Worm (Caenorhabditis elegans): ENCODE results near the gene imp-2.

DNA sequence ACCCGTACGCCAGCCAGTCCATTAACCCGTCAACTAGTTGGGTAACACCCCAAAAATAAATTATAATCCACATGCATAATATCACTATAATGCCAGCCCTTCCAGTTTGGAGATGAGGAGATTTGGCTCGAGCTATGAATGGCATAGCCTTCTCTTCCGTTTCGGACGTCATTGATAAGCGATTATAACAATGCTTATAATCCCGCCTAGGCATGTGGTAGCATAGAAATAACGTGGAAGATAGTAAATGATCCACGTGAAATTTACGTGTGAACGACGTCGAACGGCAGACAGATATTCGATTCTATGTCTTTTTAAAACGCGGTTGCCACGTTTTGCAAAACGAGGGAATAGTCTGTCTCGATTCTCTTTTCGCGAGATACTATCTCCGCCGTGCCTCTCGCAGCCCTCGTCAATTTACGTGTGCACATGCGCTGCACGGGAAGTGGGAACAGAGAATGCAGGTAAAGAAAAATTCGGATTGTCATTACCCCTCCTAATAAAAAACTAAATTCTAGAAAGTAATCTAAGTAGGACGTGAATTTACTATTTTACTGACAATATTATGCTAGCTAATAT is 30.2 kb upstream of the imp-2 start:
- TF ChIP-seq tab-1 (GFP tag; IDR thresholded peaks at IDR 0.05) (no peak), flt-1 (GFP tag; IDR thresholded peaks at IDR 0.05) (0 out of 2 replicates have a peak, but pooled peaks have one; percentile 7), cog-1 (tag; optimal IDR thresholded peaks at IDR 0.05) (no peak), ref-1 (GFP tag; conservative IDR thresholded peaks at IDR 0.05) (no peak), med-1 (GFP tag; optimal IDR thresholded peaks at IDR 0.05; ENCODE audit: insufficient read depth) (no peak), ztf-29 (GFP tag; IDR thresholded peaks at IDR 0.05) (no peak), klf-2 (GFP tag; conservative IDR thresholded peaks at IDR 0.05) (no peak)
